Fruit fly (Drosophila melanogaster): ENCODE data around the gene Recs1.
A peak's percentile ranks its signal among the peaks of the same experiment; 100 is the strongest.

Recs1 gene

DNA sequence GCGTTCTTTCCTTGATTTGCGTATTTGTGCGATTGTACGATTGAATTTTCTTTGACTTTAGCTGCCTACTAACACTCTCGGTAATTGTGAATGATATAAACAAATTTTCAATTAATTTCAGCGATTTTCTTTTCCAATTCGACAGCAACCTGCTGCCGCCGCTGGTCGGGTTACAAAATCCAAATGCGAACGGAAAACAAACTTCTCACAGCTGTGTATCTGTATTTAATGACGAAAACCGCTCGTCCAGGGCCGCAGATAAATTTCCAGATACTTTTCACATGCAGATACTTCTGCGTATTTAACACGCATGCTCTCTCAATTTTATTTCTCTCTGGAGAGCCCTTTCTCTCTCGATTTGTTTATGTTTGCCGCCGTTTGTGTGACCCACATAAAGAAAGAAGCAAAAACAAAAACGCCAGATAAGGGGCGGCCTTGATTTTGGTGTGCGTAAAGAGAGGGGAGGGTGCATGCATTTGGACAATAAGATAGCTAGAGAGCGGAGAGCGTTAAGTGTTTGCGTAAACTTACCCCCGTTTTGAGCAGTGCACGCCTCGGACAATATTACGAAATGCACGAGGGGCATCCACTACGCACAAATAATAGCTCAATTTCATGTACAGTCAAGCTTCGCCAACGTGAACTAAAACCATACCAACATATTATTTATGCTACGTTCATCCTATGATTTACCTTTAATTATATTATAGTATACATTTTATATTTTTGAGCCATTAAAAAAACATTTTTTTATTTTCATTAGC is 45.3 kb downstream of the Recs1 start, which contains the start of gene CG12402 (continued):
- TF ChIP-seq fd64A (GFP tag; optimal IDR thresholded peaks at IDR 0.05) (peak; percentile 38), CG9727 (GFP tag; optimal IDR thresholded peaks at IDR 0.05) (peak; percentile 75), CG4282 (GFP tag; optimal IDR thresholded peaks at IDR 0.05) (no peak), NC2β (GFP tag; optimal IDR thresholded peaks at IDR 0.05) (peak; percentile 74), CG8359 (GFP tag; optimal IDR thresholded peaks at IDR 0.05; ENCODE audit: borderline replicate concordance) (peak; percentile 65), CG11398 (GFP tag; optimal IDR thresholded peaks at IDR 0.05) (no peak), CG7745 (tag; optimal IDR thresholded peaks at IDR 0.05) (peak; percentile 67), Sox102F (GFP tag; optimal IDR thresholded peaks at IDR 0.05) (peak; percentile 90), Ptx1 (GFP tag; IDR thresholded peaks at IDR 0.05) (peak; percentile 89), BEAF-32 (GFP tag; optimal IDR thresholded peaks at IDR 0.05) (no peak), gt (GFP tag; IDR thresholded peaks at IDR 0.05) (peak; percentile 58), nau (GFP tag; optimal IDR thresholded peaks at IDR 0.05) (peak; percentile 76), ranshi (GFP tag; IDR thresholded peaks at IDR 0.05) (peak; percentile 85), CG3281 (GFP tag; optimal IDR thresholded peaks at IDR 0.05) (peak; percentile 72), ewg (GFP tag; optimal IDR thresholded peaks at IDR 0.05) (peak; percentile 74), wor (GFP tag; IDR thresholded peaks at IDR 0.05) (peak; percentile 56), mirr (GFP tag; optimal IDR thresholded peaks at IDR 0.05) (peak; percentile 70), Stat92E (GFP tag; optimal IDR thresholded peaks at IDR 0.05) (peak in 1 of 3 experiments; percentile 89), Six4 (GFP tag; optimal IDR thresholded peaks at IDR 0.05) (peak; percentile 74), CG5180 (GFP tag; optimal IDR thresholded peaks at IDR 0.05) (peak; percentile 75), jigr1 (GFP tag; IDR thresholded peaks at IDR 0.05) (no peak), Sry-β (GFP tag; optimal IDR thresholded peaks at IDR 0.05) (no peak), CG2678 (tag; optimal IDR thresholded peaks at IDR 0.05) (peak; percentile 87), Asciz (GFP tag; optimal IDR thresholded peaks at IDR 0.05) (peak; percentile 88), toy (GFP tag; IDR thresholded peaks at IDR 0.05) (0 out of 2 replicates have a peak, but pooled peaks have one; percentile 11), pum (GFP tag; optimal IDR thresholded peaks at IDR 0.05) (peak; percentile 53), gem (tag; optimal IDR thresholded peaks at IDR 0.05) (peak; percentile 91), Ets97D (GFP tag; optimal IDR thresholded peaks at IDR 0.05) (no peak), Vsx1 (GFP tag; optimal IDR thresholded peaks at IDR 0.05) (peak; percentile 75), Rfx (GFP tag; IDR thresholded peaks at IDR 0.05) (peak; percentile 81), CG12744 (GFP tag; optimal IDR thresholded peaks at IDR 0.05) (peak; percentile 36), shn (GFP tag; optimal IDR thresholded peaks at IDR 0.05) (peak; percentile 56), scrt (GFP tag; optimal IDR thresholded peaks at IDR 0.05) (peak; percentile 64), CG17186 (GFP tag; optimal IDR thresholded peaks at IDR 0.05) (peak; percentile 50), CG8765 (GFP tag; IDR thresholded peaks at IDR 0.05) (peak; percentile 29; the same call in 1 of the 2 replicates), CG9817 (tag; optimal IDR thresholded peaks at IDR 0.05) (peak; percentile 65), Chrac-16 (GFP tag; optimal IDR thresholded peaks at IDR 0.05) (peak; percentile 79), salm (tag; optimal IDR thresholded peaks at IDR 0.05) (peak; percentile 63), gce (GFP tag; IDR thresholded peaks at IDR 0.05) (peak; percentile 84), E2f2 (GFP tag; IDR thresholded peaks at IDR 0.05) (peak; percentile 68), ato (GFP tag; IDR thresholded peaks at IDR 0.05; ENCODE audit: partially characterized antibody) (no peak), CG3995 (GFP tag; optimal IDR thresholded peaks at IDR 0.05) (no peak), CG2875 (GFP tag; optimal IDR thresholded peaks at IDR 0.05) (peak; percentile 84), fd96Cb (tag; optimal IDR thresholded peaks at IDR 0.05) (peak; percentile 86), CG1792 (GFP tag; optimal IDR thresholded peaks at IDR 0.05) (peak; percentile 51), sug (tag; optimal IDR thresholded peaks at IDR 0.05) (peak; percentile 72), CG11723 (GFP tag; optimal IDR thresholded peaks at IDR 0.05) (peak; percentile 68), CG43689 (GFP tag; IDR thresholded peaks at IDR 0.05) (peak; percentile 73; the same call in 1 of the 2 replicates)

Measured in whole organism, embryonic.